Fruit fly (Drosophila melanogaster): Measurements from ENCODE around the gene csw.

csw gene

dm6 chrX:2096341-2096740 is 2.3 kb downstream of the csw start:
- TF ChIP-seq tj (GFP tag; optimal IDR thresholded peaks at IDR 0.05) (no peak), ovo (GFP tag; optimal IDR thresholded peaks at IDR 0.05) (no peak), CG33017 (tag; optimal IDR thresholded peaks at IDR 0.05) (no peak), bab1 (GFP tag; optimal IDR thresholded peaks at IDR 0.05) (no peak)

dm6 chrX:2098267-2098666 is 4.2 kb downstream of the csw start:
- TF ChIP-seq CG11617 (GFP tag; optimal IDR thresholded peaks at IDR 0.05) (no peak), CG14711 (tag; optimal IDR thresholded peaks at IDR 0.05) (peak; percentile 40), CG1620 (GFP tag; optimal IDR thresholded peaks at IDR 0.05) (no peak), CG33017 (tag; optimal IDR thresholded peaks at IDR 0.05) (peak; percentile 8), tj (GFP tag; optimal IDR thresholded peaks at IDR 0.05) (no peak)

- TF ChIP-seq CG14711 (tag; optimal IDR thresholded peaks at IDR 0.05) (no peak), cic (GFP tag; optimal IDR thresholded peaks at IDR 0.05) (no peak), Clk (GFP tag; optimal IDR thresholded peaks at IDR 0.05) (no peak), CG7045 (GFP tag; optimal IDR thresholded peaks at IDR 0.05) (no peak), CG1620 (GFP tag; optimal IDR thresholded peaks at IDR 0.05) (no peak), CG33017 (tag; optimal IDR thresholded peaks at IDR 0.05) (no peak), pad (GFP tag; optimal IDR thresholded peaks at IDR 0.05) (no peak), toe (GFP tag; optimal IDR thresholded peaks at IDR 0.05) (no peak), cnc (optimal IDR thresholded peaks at IDR 0.05) (no peak), CG12768 (GFP tag; optimal IDR thresholded peaks at IDR 0.05) (no peak), Hr96 (GFP tag; optimal IDR thresholded peaks at IDR 0.05) (no peak), ovo (GFP tag; optimal IDR thresholded peaks at IDR 0.05) (no peak), CG5204 (GFP tag; optimal IDR thresholded peaks at IDR 0.05) (no peak), bab1 (GFP tag; optimal IDR thresholded peaks at IDR 0.05) (no peak), kay (GFP tag; ENCODE audit: borderline replicate concordance) (no peak), CG11617 (GFP tag; optimal IDR thresholded peaks at IDR 0.05) (no peak), tj (GFP tag; optimal IDR thresholded peaks at IDR 0.05) (no peak)
These were observed 9.8 kb downstream of the csw start for dm6 chrX:2103859-2104258.

DNA sequence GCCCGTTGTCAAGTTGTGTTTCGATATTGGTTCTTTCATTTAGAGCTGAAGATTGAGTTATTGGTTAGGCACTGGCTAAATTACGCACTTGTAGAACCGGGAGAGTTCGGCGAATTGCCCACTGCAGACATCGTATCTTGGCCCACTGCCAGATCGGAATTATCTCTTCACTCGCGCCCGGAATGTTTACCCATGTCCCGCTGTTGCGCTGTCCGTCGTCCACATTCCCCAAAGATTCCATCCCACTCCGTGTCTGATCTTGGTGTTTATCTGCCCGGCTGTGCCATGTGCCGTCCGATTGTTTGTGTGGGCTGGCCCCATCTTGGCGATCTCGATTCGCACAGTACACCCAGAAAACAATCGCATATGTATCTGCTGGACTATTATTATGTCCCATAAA is 10.3 kb downstream of the csw start:
- TF ChIP-seq ovo (GFP tag; optimal IDR thresholded peaks at IDR 0.05) = no peak
- no peak for TF ChIP-seq bab1 (GFP tag; optimal IDR thresholded peaks at IDR 0.05)
- TF ChIP-seq CG14711 (tag; optimal IDR thresholded peaks at IDR 0.05) = no peak
- no peak for TF ChIP-seq pad (GFP tag; optimal IDR thresholded peaks at IDR 0.05)
- TF ChIP-seq Mnt (GFP tag; optimal IDR thresholded peaks at IDR 0.05) = no peak
- TF ChIP-seq CG1620 (GFP tag; optimal IDR thresholded peaks at IDR 0.05) = no peak
- no peak for TF ChIP-seq CG7045 (GFP tag; optimal IDR thresholded peaks at IDR 0.05)
- no peak for TF ChIP-seq tj (GFP tag; optimal IDR thresholded peaks at IDR 0.05)
- TF ChIP-seq CG7101 (tag; optimal IDR thresholded peaks at IDR 0.05) = no peak
- no peak for TF ChIP-seq toe (GFP tag; optimal IDR thresholded peaks at IDR 0.05)
- TF ChIP-seq Hr96 (GFP tag; optimal IDR thresholded peaks at IDR 0.05) = no peak
- TF ChIP-seq CG12768 (GFP tag; optimal IDR thresholded peaks at IDR 0.05) = no peak
- TF ChIP-seq kay (GFP tag; ENCODE audit: borderline replicate concordance) = no peak
- TF ChIP-seq Crg-1 (GFP tag; optimal IDR thresholded peaks at IDR 0.05) = no peak
- no peak for TF ChIP-seq CG33017 (tag; optimal IDR thresholded peaks at IDR 0.05)
- TF ChIP-seq cic (GFP tag; optimal IDR thresholded peaks at IDR 0.05) = no peak
- TF ChIP-seq Clk (GFP tag; optimal IDR thresholded peaks at IDR 0.05) = no peak
- no peak for TF ChIP-seq CG11617 (GFP tag; optimal IDR thresholded peaks at IDR 0.05)
- TF ChIP-seq cnc (optimal IDR thresholded peaks at IDR 0.05) = no peak
- no peak for TF ChIP-seq CG5204 (GFP tag; optimal IDR thresholded peaks at IDR 0.05)

- TF ChIP-seq CG7045 (GFP tag; optimal IDR thresholded peaks at IDR 0.05) (no peak), Crg-1 (GFP tag; optimal IDR thresholded peaks at IDR 0.05) (no peak), pad (GFP tag; optimal IDR thresholded peaks at IDR 0.05) (no peak), ovo (GFP tag; optimal IDR thresholded peaks at IDR 0.05) (no peak), kay (GFP tag; ENCODE audit: borderline replicate concordance) (no peak), CG11617 (GFP tag; optimal IDR thresholded peaks at IDR 0.05) (no peak), CG7101 (tag; optimal IDR thresholded peaks at IDR 0.05) (no peak), Hr96 (GFP tag; optimal IDR thresholded peaks at IDR 0.05) (no peak), tj (GFP tag; optimal IDR thresholded peaks at IDR 0.05) (no peak), CG14711 (tag; optimal IDR thresholded peaks at IDR 0.05) (no peak), toe (GFP tag; optimal IDR thresholded peaks at IDR 0.05) (no peak)
These were observed 12.3 kb downstream of the csw start for dm6 chrX:2106367-2106766.

- peak; percentile 94 for TF ChIP-seq bab1 (GFP tag; optimal IDR thresholded peaks at IDR 0.05)
- TF ChIP-seq cnc (optimal IDR thresholded peaks at IDR 0.05) = no peak
- TF ChIP-seq Clk (GFP tag; optimal IDR thresholded peaks at IDR 0.05) = peak; percentile 66
- peak; percentile 74 for TF ChIP-seq pad (GFP tag; optimal IDR thresholded peaks at IDR 0.05)
- no peak for TF ChIP-seq kay (GFP tag; ENCODE audit: borderline replicate concordance)
- peak; percentile 79 for TF ChIP-seq CG7045 (GFP tag; optimal IDR thresholded peaks at IDR 0.05)
- TF ChIP-seq tj (GFP tag; optimal IDR thresholded peaks at IDR 0.05) = peak; percentile 68
- peak; percentile 72 for TF ChIP-seq toe (GFP tag; optimal IDR thresholded peaks at IDR 0.05)
- peak; percentile 77 for TF ChIP-seq Mnt (GFP tag; optimal IDR thresholded peaks at IDR 0.05)
- peak; percentile 80 for TF ChIP-seq CG1620 (GFP tag; optimal IDR thresholded peaks at IDR 0.05)
- peak; percentile 89 for TF ChIP-seq CG11617 (GFP tag; optimal IDR thresholded peaks at IDR 0.05)
- peak; percentile 93 for TF ChIP-seq cic (GFP tag; optimal IDR thresholded peaks at IDR 0.05)
- TF ChIP-seq CG7101 (tag; optimal IDR thresholded peaks at IDR 0.05) = peak; percentile 95
- TF ChIP-seq Hr96 (GFP tag; optimal IDR thresholded peaks at IDR 0.05) = peak; percentile 89
- peak; percentile 86 for TF ChIP-seq CG12768 (GFP tag; optimal IDR thresholded peaks at IDR 0.05)
- TF ChIP-seq CG14711 (tag; optimal IDR thresholded peaks at IDR 0.05) = peak; percentile 87
- peak; percentile 72 for TF ChIP-seq Crg-1 (GFP tag; optimal IDR thresholded peaks at IDR 0.05)
- TF ChIP-seq ovo (GFP tag; optimal IDR thresholded peaks at IDR 0.05) = peak; percentile 85
- peak; percentile 66 for TF ChIP-seq CG5204 (GFP tag; optimal IDR thresholded peaks at IDR 0.05)
- peak; percentile 87 for TF ChIP-seq CG33017 (tag; optimal IDR thresholded peaks at IDR 0.05)
These were observed 13.9 kb downstream of the csw start for dm6 chrX:2107782-2108409.

Measured in whole organism, adult.